Fruit fly (Drosophila melanogaster) whole organism, prepupa: ENCODE measurements around the gene CG14715.

Experiments
- Blimp-1 ChIP-seq: fragments of 200-800 bp; sonication (Bioruptor generic); optimal IDR thresholded peaks from 3 replicates; lab custom pipeline; 2017; ENCODE audit warnings: missing biosample characterization, missing genetic modification characterization, mild to moderate bottlenecking, moderate library complexity, missing genetic modification reagents
- CG10631 ChIP-seq: fragments of 200-800 bp; sonication (Bioruptor generic); optimal IDR thresholded peaks from 2 replicates; lab custom pipeline; 2016; ENCODE audit warnings: missing biosample characterization, missing genetic modification characterization
- CG10669 ChIP-seq: fragments of 200-800 bp; sonication (Bioruptor generic); optimal IDR thresholded peaks from 3 replicates; lab custom pipeline; 2018; ENCODE audit warnings: missing biosample characterization, mild to moderate bottlenecking, missing genetic modification characterization, moderate library complexity
- CG11294 ChIP-seq: fragments of 200-800 bp; sonication (Bioruptor generic); IDR thresholded peaks from 2 replicates; pipeline ENCODE4 v1.3.6; 2022; ENCODE audit warnings: missing biosample characterization, missing genetic modification characterization
- CG11762 ChIP-seq: fragments of 200-800 bp; sonication (Bioruptor generic); optimal IDR thresholded peaks from 3 replicates; lab custom pipeline; 2016; ENCODE audit warnings: missing biosample characterization, missing genetic modification characterization; ENCODE audit not compliant: insufficient read depth
- CG11902 ChIP-seq: fragments of 200-800 bp; sonication (Bioruptor generic); optimal IDR thresholded peaks from 3 replicates; lab custom pipeline; 2016; ENCODE audit warnings: missing biosample characterization, missing genetic modification characterization
- CG1621 ChIP-seq: fragments of 200-800 bp; sonication (Bioruptor generic); optimal IDR thresholded peaks from 3 replicates; lab custom pipeline; 2018; ENCODE audit warnings: missing biosample characterization, mild to moderate bottlenecking, missing genetic modification characterization
- CG3032 ChIP-seq: fragments of 200-800 bp; optimal IDR thresholded peaks from 2 replicates; lab custom pipeline; 2019; ENCODE audit warnings: missing biosample characterization, mild to moderate bottlenecking, missing genetic modification characterization, moderate library complexity
- CG31627 ChIP-seq: fragments of 200-800 bp; sonication (Bioruptor generic); optimal IDR thresholded peaks from 3 replicates; lab custom pipeline; 2016; ENCODE audit warnings: missing biosample characterization, missing genetic modification characterization
- CG32006 ChIP-seq: fragments of 200-800 bp; sonication (Bioruptor generic); optimal IDR thresholded peaks from 3 replicates; lab custom pipeline; 2017; ENCODE audit warnings: missing biosample characterization, mild to moderate bottlenecking, missing genetic modification characterization
- CG34406 ChIP-seq: fragments of 200-800 bp; sonication (Bioruptor generic); optimal IDR thresholded peaks from 3 replicates; lab custom pipeline; 2016; ENCODE audit warnings: missing biosample characterization, missing genetic modification characterization
- CG3919 ChIP-seq: fragments of 200-800 bp; sonication (Bioruptor generic); optimal IDR thresholded peaks from 3 replicates; lab custom pipeline; 2016; ENCODE audit warnings: missing biosample characterization, missing genetic modification characterization
- CG4318 ChIP-seq: fragments of 200-800 bp; sonication (Bioruptor generic); optimal IDR thresholded peaks from 3 replicates; lab custom pipeline; 2017; ENCODE audit warnings: missing biosample characterization, mild to moderate bottlenecking, missing genetic modification characterization
- CG6276 ChIP-seq: fragments of 200-800 bp; sonication (Bioruptor generic); optimal IDR thresholded peaks from 2 replicates; lab custom pipeline; 2017; ENCODE audit warnings: missing biosample characterization, mild to moderate bottlenecking, missing genetic modification characterization
- CG6808 ChIP-seq: fragments of 200-800 bp; sonication (Bioruptor generic); optimal IDR thresholded peaks from 3 replicates; lab custom pipeline; 2017; ENCODE audit warnings: missing biosample characterization, missing genetic modification characterization, mild to moderate bottlenecking, moderate library complexity, missing genetic modification reagents
- CG7368 ChIP-seq: fragments of 200-800 bp; sonication (Bioruptor generic); optimal IDR thresholded peaks from 3 replicates; lab custom pipeline; 2016; ENCODE audit warnings: missing biosample characterization, missing genetic modification characterization
- CG8119 ChIP-seq: fragments of 200-800 bp; sonication (Bioruptor generic); IDR thresholded peaks from 3 replicates; pipeline ENCODE4 v1.3.6; 2022; ENCODE audit warnings: missing biosample characterization, missing genetic modification characterization
- CG8319 ChIP-seq: fragments of 200-800 bp; sonication (Bioruptor generic); optimal IDR thresholded peaks from 3 replicates; lab custom pipeline; 2016; ENCODE audit warnings: missing biosample characterization, missing genetic modification characterization
- CG8632 ChIP-seq: fragments of 200-800 bp; sonication (Bioruptor generic); optimal IDR thresholded peaks from 3 replicates; lab custom pipeline; 2016; ENCODE audit warnings: missing biosample characterization, missing genetic modification characterization
- Eip78C ChIP-seq: fragments of 200-800 bp; sonication (Bioruptor generic); peaks from one replicate; lab custom pipeline; 2016; ENCODE audit warnings: missing biosample characterization, missing genetic modification characterization
- Ets21C ChIP-seq: fragments of 200-800 bp; sonication (Bioruptor generic); optimal IDR thresholded peaks from 3 replicates; lab custom pipeline; 2016; ENCODE audit warnings: missing biosample characterization, missing genetic modification characterization
- Ets96B ChIP-seq: fragments of 200-800 bp; optimal IDR thresholded peaks from 2 replicates; lab custom pipeline; 2019; ENCODE audit warnings: missing biosample characterization, mild to moderate bottlenecking, missing genetic modification characterization, moderate library complexity
- Hr38 ChIP-seq: sonication (Bioruptor generic); optimal IDR thresholded peaks from 2 replicates; lab custom pipeline; 2016; ENCODE audit warnings: missing biosample characterization, missing genetic modification characterization
- Hr39 ChIP-seq: fragments of 200-800 bp; sonication (Bioruptor generic); optimal IDR thresholded peaks from 2 replicates; lab custom pipeline; 2016; ENCODE audit warnings: missing biosample characterization, missing genetic modification characterization
- Hr4 ChIP-seq: fragments of 200-800 bp; sonication (Bioruptor generic); optimal IDR thresholded peaks from 3 replicates; lab custom pipeline; 2016; ENCODE audit warnings: missing biosample characterization, missing genetic modification characterization
- Lpt ChIP-seq: fragments of 200-800 bp; sonication (Bioruptor generic); optimal IDR thresholded peaks from 3 replicates; lab custom pipeline; 2016; ENCODE audit warnings: missing biosample characterization, missing genetic modification characterization
- OdsH ChIP-seq: fragments of 200-800 bp; sonication (Bioruptor generic); optimal IDR thresholded peaks from 3 replicates; lab custom pipeline; 2016; ENCODE audit warnings: missing biosample characterization, missing genetic modification characterization
- Smox ChIP-seq: fragments of 200-800 bp; sonication (Bioruptor generic); optimal IDR thresholded peaks from 3 replicates; lab custom pipeline; 2016; ENCODE audit warnings: missing biosample characterization, missing genetic modification characterization
- Sox102F ChIP-seq: fragments of 200-800 bp; sonication (Bioruptor generic); optimal IDR thresholded peaks from 2 replicates; lab custom pipeline; 2016; ENCODE audit warnings: missing biosample characterization, mild to moderate bottlenecking, missing genetic modification characterization
- Sox14 ChIP-seq: fragments of 200-800 bp; sonication (Bioruptor generic); optimal IDR thresholded peaks from 3 replicates; lab custom pipeline; 2016; ENCODE audit warnings: missing biosample characterization, missing genetic modification characterization
- Sox15 ChIP-seq: fragments of 200-800 bp; sonication (Bioruptor generic); optimal IDR thresholded peaks from 3 replicates; lab custom pipeline; 2016; ENCODE audit warnings: missing biosample characterization, missing genetic modification characterization
- achi ChIP-seq: fragments of 200-800 bp; sonication (Bioruptor generic); optimal IDR thresholded peaks from 3 replicates; lab custom pipeline; 2016; ENCODE audit warnings: missing biosample characterization, missing genetic modification characterization
- acj6 ChIP-seq: fragments of 200-800 bp; sonication (Bioruptor generic); optimal IDR thresholded peaks from 3 replicates; lab custom pipeline; 2016; ENCODE audit warnings: missing biosample characterization, missing genetic modification characterization
- cyc ChIP-seq: fragments of 200-800 bp; sonication (Bioruptor generic); optimal IDR thresholded peaks from 3 replicates; lab custom pipeline; 2016; ENCODE audit warnings: missing biosample characterization, missing genetic modification characterization
- dac ChIP-seq: fragments of 200-800 bp; sonication (Bioruptor generic); optimal IDR thresholded peaks from 2 replicates; lab custom pipeline; 2017; ENCODE audit warnings: missing biosample characterization, mild to moderate bottlenecking, missing genetic modification characterization
- dsx ChIP-seq: fragments of 200-800 bp; optimal IDR thresholded peaks from 3 replicates; lab custom pipeline; 2019; ENCODE audit warnings: missing biosample characterization, mild to moderate bottlenecking, missing genetic modification characterization, moderate library complexity; ENCODE audit not compliant: poor library complexity, severe bottlenecking
- eg ChIP-seq: fragments of 200-800 bp; sonication (Bioruptor generic); IDR thresholded peaks from 3 replicates; pipeline ENCODE4 v1.3.6; 2022; ENCODE audit warnings: missing biosample characterization, missing genetic modification characterization
- esn ChIP-seq: fragments of 200-800 bp; sonication (Bioruptor generic); optimal IDR thresholded peaks from 2 replicates; lab custom pipeline; 2016; ENCODE audit warnings: missing biosample characterization, mild to moderate bottlenecking, missing genetic modification characterization, moderate library complexity
- fd59A ChIP-seq: fragments of 200-800 bp; sonication (Bioruptor generic); optimal IDR thresholded peaks from 2 replicates; lab custom pipeline; 2017; ENCODE audit warnings: missing biosample characterization, mild to moderate bottlenecking, missing genetic modification characterization, missing genetic modification reagents
- fkh ChIP-seq: fragments of 200-800 bp; sonication (Bioruptor generic); optimal IDR thresholded peaks from 3 replicates; lab custom pipeline; 2017; ENCODE audit warnings: missing biosample characterization, mild to moderate bottlenecking, missing genetic modification characterization, moderate library complexity
- lz ChIP-seq: fragments of 200-800 bp; sonication (Bioruptor generic); optimal IDR thresholded peaks from 3 replicates; lab custom pipeline; 2016; ENCODE audit warnings: missing biosample characterization, missing genetic modification characterization
- net ChIP-seq: fragments of 200-800 bp; sonication (Bioruptor generic); optimal IDR thresholded peaks from 3 replicates; lab custom pipeline; 2016; ENCODE audit warnings: missing biosample characterization, missing genetic modification characterization
- pdm3 ChIP-seq: fragments of 200-800 bp; sonication (Bioruptor generic); optimal IDR thresholded peaks from 3 replicates; lab custom pipeline; 2016; ENCODE audit warnings: missing biosample characterization, missing genetic modification characterization
- spab ChIP-seq: fragments of 200-800 bp; sonication (Bioruptor generic); optimal IDR thresholded peaks from 2 replicates; lab custom pipeline; 2017; ENCODE audit warnings: missing biosample characterization, mild to moderate bottlenecking, missing genetic modification characterization, missing genetic modification reagents
- svp ChIP-seq: fragments of 200-800 bp; sonication (Bioruptor generic); peaks from one replicate; lab custom pipeline; 2016; ENCODE audit warnings: missing biosample characterization, missing genetic modification characterization
- topi ChIP-seq: fragments of 200-800 bp; sonication (Bioruptor generic); optimal IDR thresholded peaks from 3 replicates; lab custom pipeline; 2016; ENCODE audit warnings: missing biosample characterization, missing genetic modification characterization

Gene CG14715

DNA sequence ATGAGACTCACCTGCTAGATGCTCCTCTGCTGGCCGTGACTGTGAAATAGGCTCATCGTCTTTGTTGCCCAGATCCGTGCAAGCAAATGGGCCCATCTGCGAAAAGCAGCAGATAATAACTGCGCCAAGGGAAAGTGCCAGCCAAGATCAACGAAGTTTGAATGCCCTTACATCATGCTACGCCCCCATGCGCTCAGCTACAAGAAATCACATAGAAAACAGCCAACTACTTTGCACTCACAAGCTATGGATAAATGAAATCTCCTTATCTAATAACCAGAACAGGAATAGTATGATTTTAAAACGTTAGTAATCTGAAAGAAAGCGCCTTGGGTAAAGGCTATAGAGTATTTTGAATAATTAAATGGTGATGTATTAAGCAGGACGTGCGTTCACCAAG, 2.2 kb upstream of the CG14715 start (continued):
- TF ChIP-seq Ets21C (no peak), Sox15 (GFP tag; lab: Kevin White, UChicago) (peak; percentile 6), OdsH (GFP tag; lab: Kevin White, UChicago) (no peak), Lpt (GFP tag; lab: Kevin White, UChicago) (no peak), CG32006 (GFP tag; lab: Kevin White, UChicago) (peak; percentile 23), CG6276 (GFP tag; lab: Kevin White, UChicago) (no peak), acj6 (GFP tag; lab: Kevin White, UChicago) (peak; percentile 36), Ets96B (tag; lab: Kevin White, UChicago) (peak; percentile 16), CG11902 (GFP tag; lab: Kevin White, UChicago) (peak; percentile 1), CG7368 (GFP tag; lab: Kevin White, UChicago) (no peak), eg (GFP tag; lab: Robert Waterston, UW) (0 out of 3 replicates have a peak, but pooled peaks have one; percentile 16), CG11762 (GFP tag; lab: Kevin White, UChicago) (no peak), Sox14 (GFP tag; lab: Kevin White, UChicago) (peak; percentile 37), CG10631 (GFP tag; lab: Kevin White, UChicago) (peak; percentile 20), CG11294 (GFP tag; lab: Robert Waterston, UW) (no peak), achi (GFP tag; lab: Kevin White, UChicago) (peak; percentile 2), CG31627 (peak; percentile 16), lz (peak; percentile 47)
- TF ChIP-seq, all 60 proteins: peak for 26

DNA sequence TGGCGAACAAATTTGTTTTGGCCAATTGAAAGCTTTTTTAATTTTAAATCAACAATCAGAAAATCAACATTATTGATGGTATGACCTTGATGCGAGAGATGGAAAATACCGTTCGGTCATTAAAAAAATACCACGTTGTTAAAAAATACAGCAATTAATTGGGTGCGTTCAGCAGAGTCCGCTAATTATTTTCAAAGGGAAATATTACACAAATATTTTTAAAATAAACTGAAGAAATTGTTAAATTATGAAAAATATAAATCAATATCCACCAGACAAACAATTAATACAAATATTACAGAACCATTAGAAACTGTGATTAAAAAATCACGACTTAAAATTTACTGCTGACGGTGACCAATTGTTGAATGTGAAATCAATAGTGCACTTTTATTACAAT, 4.0 kb downstream of the CG14715 start, which contains the start of gene CG18476:
Gene CG18476, minus strand, starts transcription at position 101 of the 400 bp plus-strand sequence.
- peak; percentile 93 for TF ChIP-seq CG10669 (GFP tag; lab: Kevin White, UChicago)
- TF ChIP-seq OdsH (GFP tag; lab: Kevin White, UChicago), result peak; percentile 91
- peak; percentile 90 for TF ChIP-seq CG34406 (GFP tag; lab: Kevin White, UChicago)
- TF ChIP-seq CG7368 (GFP tag; lab: Kevin White, UChicago), result peak; percentile 79
- TF ChIP-seq Sox102F (GFP tag; lab: Kevin White, UChicago), result no peak
- TF ChIP-seq CG6808 (GFP tag; lab: Kevin White, UChicago), result peak; percentile 84
- peak; percentile 88 for TF ChIP-seq achi (GFP tag; lab: Kevin White, UChicago)
- TF ChIP-seq CG1621, result peak; percentile 86
- TF ChIP-seq CG31627, result peak; percentile 91
- TF ChIP-seq eg (GFP tag; lab: Robert Waterston, UW), result peak; percentile 98
- peak; percentile 89 for TF ChIP-seq Lpt (GFP tag; lab: Kevin White, UChicago)
- TF ChIP-seq dac (GFP tag; lab: Kevin White, UChicago), result peak; percentile 72
- peak; percentile 92 for TF ChIP-seq fkh (GFP tag; lab: Kevin White, UChicago)
- peak; percentile 92 for TF ChIP-seq CG32006 (GFP tag; lab: Kevin White, UChicago)
- TF ChIP-seq net (GFP tag; lab: Kevin White, UChicago), result peak; percentile 91
- TF ChIP-seq CG8632, result peak; percentile 88
- TF ChIP-seq Blimp-1 (GFP tag; lab: Kevin White, UChicago), result peak; percentile 77
- peak; percentile 86 for TF ChIP-seq CG11902 (GFP tag; lab: Kevin White, UChicago)
- peak; percentile 95 for TF ChIP-seq CG8119
- peak; percentile 88 for TF ChIP-seq Hr39
- TF ChIP-seq spab, result peak; percentile 83
- TF ChIP-seq Eip78C (GFP tag; lab: Kevin White, UChicago), result peak; percentile 99
- TF ChIP-seq CG3919 (GFP tag; lab: Kevin White, UChicago), result peak; percentile 91
- peak; percentile 94 for TF ChIP-seq dsx (GFP tag; lab: Kevin White, UChicago)
- peak; percentile 97 for TF ChIP-seq CG3032
- TF ChIP-seq fd59A (GFP tag; lab: Kevin White, UChicago), result peak; percentile 82
- TF ChIP-seq Sox14 (GFP tag; lab: Kevin White, UChicago), result peak; percentile 92
- peak; percentile 91 for TF ChIP-seq cyc (GFP tag; lab: Kevin White, UChicago)
- peak; percentile 91 for TF ChIP-seq CG11294 (GFP tag; lab: Robert Waterston, UW)
- TF ChIP-seq Ets96B (tag; lab: Kevin White, UChicago), result peak; percentile 95
- peak; percentile 92 for TF ChIP-seq Hr4
- no peak for TF ChIP-seq CG4318 (GFP tag; lab: Kevin White, UChicago)
- peak; percentile 75 for TF ChIP-seq CG8319 (GFP tag; lab: Kevin White, UChicago)
- peak; percentile 91 for TF ChIP-seq lz
- peak; percentile 82 for TF ChIP-seq Ets21C
- peak; percentile 90 for TF ChIP-seq topi
- TF ChIP-seq Sox15 (GFP tag; lab: Kevin White, UChicago), result peak; percentile 87
- peak; percentile 96 for TF ChIP-seq svp (GFP tag; lab: Kevin White, UChicago)
- peak; percentile 89 for TF ChIP-seq CG6276 (GFP tag; lab: Kevin White, UChicago)
- peak; percentile 93 for TF ChIP-seq esn (GFP tag; lab: Kevin White, UChicago)
- TF ChIP-seq Hr38 (GFP tag; lab: Kevin White, UChicago), result no peak
- peak; percentile 94 for TF ChIP-seq pdm3 (GFP tag; lab: Kevin White, UChicago)
- peak; percentile 91 for TF ChIP-seq Smox (GFP tag; lab: Kevin White, UChicago)
- peak; percentile 87 for TF ChIP-seq CG11762 (GFP tag; lab: Kevin White, UChicago)
